Fruit fly (Drosophila melanogaster): ENCODE measurements around the gene CG43145.

dm6 chr2L:3693805-3694204, 7.8 kb upstream of the CG43145 start, which contains the start of gene Acp24A4:
- TF ChIP-seq CG1603 (tag; optimal IDR thresholded peaks at IDR 0.05) (no peak), Gug (GFP tag; IDR thresholded peaks at IDR 0.05) (no peak), CG7556 (GFP tag; optimal IDR thresholded peaks at IDR 0.05) (no peak), vfl (GFP tag; optimal IDR thresholded peaks at IDR 0.05) (no peak)
